Fruit fly (Drosophila melanogaster): ENCODE data around the gene CG10713.

The CG10713 gene

DNA sequence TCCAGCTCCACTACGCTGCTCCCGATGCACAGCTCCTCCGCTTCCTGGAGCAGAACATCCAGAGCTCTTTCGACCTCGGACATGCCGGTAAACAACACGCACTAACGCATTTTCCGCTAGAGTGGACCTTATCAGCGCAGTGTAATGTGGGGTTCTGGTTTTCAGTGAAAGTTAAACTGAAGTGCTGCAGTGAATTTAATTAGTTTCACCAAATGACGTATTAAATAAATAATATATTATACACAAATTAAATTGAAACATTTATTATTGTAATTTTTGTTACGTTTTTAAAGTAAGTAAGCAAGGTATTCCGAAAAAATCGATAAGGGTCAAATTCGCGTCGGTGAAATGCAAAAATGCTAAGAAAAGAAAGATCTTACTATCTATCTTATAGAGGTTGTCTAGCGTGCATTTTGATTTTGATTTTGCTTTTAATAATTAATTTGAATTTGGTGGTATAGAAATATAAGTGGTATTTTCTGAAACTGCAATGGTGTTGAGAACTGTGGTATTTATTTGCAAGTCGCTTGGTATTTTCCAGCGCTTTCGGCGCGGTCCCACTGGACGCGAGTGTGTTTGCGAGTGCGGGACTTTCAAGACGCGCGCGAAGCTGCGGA is 15.3 kb upstream of the CG10713 start, which contains the start of the genes JMJD7 and CG10738 (continued):
- TF ChIP-seq ranshi (GFP tag; IDR thresholded peaks at IDR 0.05) (peak; percentile 75), HLH54F (GFP tag; optimal IDR thresholded peaks at IDR 0.05) (no peak), h (optimal IDR thresholded peaks at IDR 0.05) (no peak), CG34224 (GFP tag; IDR thresholded peaks at IDR 0.05; ENCODE audit: partially characterized antibody) (no peak), CG11085 (GFP tag; IDR thresholded peaks at IDR 0.05) (peak; percentile 63), klu (GFP tag; IDR thresholded peaks at IDR 0.05) (peak; percentile 70), CG8290 (GFP tag; optimal IDR thresholded peaks at IDR 0.05) (no peak), CG8290 (tag; optimal IDR thresholded peaks at IDR 0.05) (no peak), Pdp1 (GFP tag; optimal IDR thresholded peaks at IDR 0.05) (no peak), Bgb (GFP tag; IDR thresholded peaks at IDR 0.05; ENCODE audit: partially characterized antibody) (no peak), Sox100B (GFP tag; optimal IDR thresholded peaks at IDR 0.05) (peak; percentile 79), CG13424 (tag; optimal IDR thresholded peaks at IDR 0.05) (peak; percentile 19), otp (GFP tag; IDR thresholded peaks at IDR 0.05) (peak; percentile 69; the same call in 1 of the 3 replicates), hkb (optimal IDR thresholded peaks at IDR 0.05) (no peak), hkb (GFP tag; IDR thresholded peaks at IDR 0.05) (peak; percentile 78), CG7372 (GFP tag; IDR thresholded peaks at IDR 0.05) (peak; percentile 62), CG16813 (GFP tag; IDR thresholded peaks at IDR 0.05; ENCODE audit: partially characterized antibody) (no peak), CG43689 (GFP tag; IDR thresholded peaks at IDR 0.05) (no peak), Camta (GFP tag; optimal IDR thresholded peaks at IDR 0.05) (no peak), CG8765 (GFP tag; IDR thresholded peaks at IDR 0.05) (peak; percentile 33; the same call in 1 of the 2 replicates), grau (tag; optimal IDR thresholded peaks at IDR 0.05) (peak; percentile 30), tgo (GFP tag; IDR thresholded peaks at IDR 0.05) (peak; percentile 62), amos (GFP tag; IDR thresholded peaks at IDR 0.05; ENCODE audit: partially characterized antibody) (no peak), oc (tag; optimal IDR thresholded peaks at IDR 0.05) (no peak), abd-A (tag; optimal IDR thresholded peaks at IDR 0.05) (no peak), fu2 (GFP tag; optimal IDR thresholded peaks at IDR 0.05) (no peak), Bdp1 (GFP tag; optimal IDR thresholded peaks at IDR 0.05) (no peak), CG12391 (tag; optimal IDR thresholded peaks at IDR 0.05) (peak; percentile 32), E2f1 (GFP tag; IDR thresholded peaks at IDR 0.05) (peak; percentile 61), gem (tag; optimal IDR thresholded peaks at IDR 0.05) (no peak), Hand (GFP tag; optimal IDR thresholded peaks at IDR 0.05) (no peak), phol (tag; optimal IDR thresholded peaks at IDR 0.05) (peak; percentile 48), her (GFP tag; optimal IDR thresholded peaks at IDR 0.05) (no peak), Meics (GFP tag; optimal IDR thresholded peaks at IDR 0.05) (peak; percentile 72), seq (GFP tag; IDR thresholded peaks at IDR 0.05) (peak; percentile 36; the same call in 1 of the 2 replicates), Ravus (GFP tag; IDR thresholded peaks at IDR 0.05) (peak; percentile 26; the same call in 1 of the 2 replicates), CG8388 (GFP tag; optimal IDR thresholded peaks at IDR 0.05) (no peak), Chrac-16 (GFP tag; optimal IDR thresholded peaks at IDR 0.05) (no peak), CG7357 (GFP tag; IDR thresholded peaks at IDR 0.05) (peak; percentile 45; the same call in 1 of the 3 replicates), jumu (GFP tag; optimal IDR thresholded peaks at IDR 0.05) (peak; percentile 12), CG31388 (GFP tag; optimal IDR thresholded peaks at IDR 0.05) (peak; percentile 36), Atf-2 (GFP tag; optimal IDR thresholded peaks at IDR 0.05) (no peak), CG12299 (tag; optimal IDR thresholded peaks at IDR 0.05) (no peak), CG34422 (GFP tag; IDR thresholded peaks at IDR 0.05) (peak; percentile 79), sna (GFP tag; IDR thresholded peaks at IDR 0.05; ENCODE audit: partially characterized antibody) (no peak), kay (GFP tag; optimal IDR thresholded peaks at IDR 0.05) (peak; percentile 6), CG17612 (GFP tag; IDR thresholded peaks at IDR 0.05) (no peak), CG11504 (tag; optimal IDR thresholded peaks at IDR 0.05) (peak; percentile 81), gsb (GFP tag; IDR thresholded peaks at IDR 0.05) (peak; percentile 23; the same call in 1 of the 2 replicates), Gsc (GFP tag; IDR thresholded peaks at IDR 0.05) (no peak), CG6689 (GFP tag; IDR thresholded peaks at IDR 0.05) (peak; percentile 65)
